Worm (Caenorhabditis elegans) whole organism, L3 larva: ENCODE results near the gene osm-1.

ENCODE experiments used
- R02D3.7 ChIP-seq: fragments of 150-350 bp; optimal IDR thresholded peaks from 2 replicates; lab custom pipeline; 2014; ENCODE audit warnings: missing biosample characterization, missing genetic modification characterization
- aly-2 ChIP-seq: fragments of 150-350 bp; optimal IDR thresholded peaks from 2 replicates; lab custom pipeline; 2014; ENCODE audit warnings: missing biosample characterization, missing genetic modification characterization
- ama-1 ChIP-seq: fragments of 150-350 bp; optimal IDR thresholded peaks from 2 replicates; lab custom pipeline; 2018
- ceh-16 ChIP-seq: sonication (generic microtip); optimal IDR thresholded peaks from 2 replicates; lab custom pipeline; 2017; ENCODE audit warnings: missing biosample characterization, missing genetic modification characterization
- egl-5 ChIP-seq: fragments of 150-350 bp; optimal IDR thresholded peaks from 2 replicates; lab custom pipeline; 2017; ENCODE audit warnings: missing biosample characterization, missing genetic modification reagents, missing genetic modification characterization, inconsistent platforms
- elt-1 ChIP-seq: fragments of 150-350 bp; optimal IDR thresholded peaks from 2 replicates; lab custom pipeline; 2014; ENCODE audit warnings: missing biosample characterization, missing genetic modification characterization
- elt-3 ChIP-seq, 3 experiments: fragments of 150-350 bp in 1 of 3; sonication (generic microtip) in 2 of 3; optimal IDR thresholded peaks; 2 replicates in 2 of 3; 4 replicates in 1 of 3; lab custom pipeline; 2014 to 2017; ENCODE audit warnings: missing biosample characterization in 3 of 3, missing genetic modification characterization in 3 of 3
- fkh-10 ChIP-seq: sonication (generic microtip); optimal IDR thresholded peaks from 2 replicates; lab custom pipeline; 2017; ENCODE audit warnings: missing biosample characterization, missing genetic modification reagents, missing genetic modification characterization
- nhr-25 ChIP-seq: sonication (generic microtip); optimal IDR thresholded peaks from 2 replicates; lab custom pipeline; 2017; ENCODE audit warnings: missing biosample characterization, missing genetic modification characterization
- nhr-28 ChIP-seq: fragments of 150-350 bp; optimal IDR thresholded peaks from 2 replicates; lab custom pipeline; 2014; ENCODE audit warnings: missing biosample characterization, missing genetic modification characterization
- nhr-76 ChIP-seq: fragments of 150-350 bp; sonication (generic microtip); optimal IDR thresholded peaks from 5 replicates; lab custom pipeline; 2014; ENCODE audit warnings: missing biosample characterization, missing genetic modification characterization
- pha-4 ChIP-seq: fragments of 150-350 bp; optimal IDR thresholded peaks from 2 replicates; lab custom pipeline; 2014; ENCODE audit warnings: missing biosample characterization, missing genetic modification reagents, missing genetic modification characterization
- zag-1 ChIP-seq: fragments of 150-350 bp; optimal IDR thresholded peaks from 2 replicates; lab custom pipeline; 2014; ENCODE audit warnings: missing biosample characterization, missing genetic modification characterization
- ztf-11 ChIP-seq: fragments of 150-350 bp; optimal IDR thresholded peaks from 2 replicates; lab custom pipeline; 2014; ENCODE audit warnings: missing biosample characterization, missing genetic modification characterization

DNA sequence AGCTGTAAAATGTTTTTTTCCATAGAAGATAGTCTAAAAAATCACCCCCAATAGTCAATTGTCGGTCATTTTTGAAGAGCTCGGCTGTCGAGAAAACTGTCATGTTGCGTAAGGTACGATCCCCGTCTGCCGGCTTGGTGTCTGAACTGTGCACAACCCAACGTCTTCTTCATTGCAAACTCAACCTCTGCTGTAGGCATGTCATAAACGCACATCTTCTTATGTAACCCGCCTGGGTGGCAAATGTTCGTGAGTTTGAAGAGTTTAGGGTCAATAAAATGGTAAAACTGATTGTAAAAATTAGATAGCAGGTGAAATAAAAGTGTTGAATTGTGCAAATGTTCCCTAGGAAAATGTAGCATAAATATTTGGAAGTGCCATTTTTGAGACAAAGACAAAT, 16.2 kb upstream of the osm-1 start:
- TF ChIP-seq egl-5 (no peak), nhr-25 (tag; lab: Kevin White, UChicago) (no peak), nhr-76 (tag; lab: Kevin White, UChicago) (no peak), fkh-10 (GFP tag; lab: Kevin White, UChicago) (no peak), elt-1 (tag; lab: Kevin White, UChicago) (no peak), pha-4 (tag; lab: Kevin White, UChicago) (no peak), ztf-11 (tag; lab: Kevin White, UChicago) (no peak), ama-1 (lab: Kevin White, UChicago) (no peak), ceh-16 (tag; lab: Kevin White, UChicago) (no peak), R02D3.7 (no peak), aly-2 (tag; lab: Kevin White, UChicago) (no peak), elt-3 (tag; optimal IDR thresholded peaks at IDR 0.05; lab: Kevin White, UChicago) (no peak), zag-1 (tag; lab: Kevin White, UChicago) (no peak), nhr-28 (no peak)
